Fruit fly (Drosophila melanogaster) whole organism, wandering third instar larva: ENCODE results near the gene CG9281.

Source experiments
- Abd-B ChIP-seq: fragments of >200 bp; optimal IDR thresholded peaks from 2 replicates; lab custom pipeline; 2017; ENCODE audit warnings: missing biosample characterization, missing genetic modification characterization
- CG32264 ChIP-seq: fragments of 200-800 bp; sonication (Bioruptor generic); optimal IDR thresholded peaks from 2 replicates; lab custom pipeline; 2016; ENCODE audit warnings: missing biosample characterization, missing genetic modification characterization
- CG9705 ChIP-seq: fragments of 200-800 bp; sonication (Bioruptor generic); optimal IDR thresholded peaks from 2 replicates; lab custom pipeline; 2018; ENCODE audit warnings: missing biosample characterization, mild to moderate bottlenecking, missing genetic modification characterization
- CrebA ChIP-seq: fragments of 200-800 bp; sonication (Bioruptor generic); optimal IDR thresholded peaks from 2 replicates; lab custom pipeline; 2016; ENCODE audit warnings: missing biosample characterization, mild to moderate bottlenecking, missing genetic modification characterization, borderline replicate concordance
- Dfd ChIP-seq: fragments of >200 bp; optimal IDR thresholded peaks from 2 replicates; lab custom pipeline; 2017; ENCODE audit warnings: missing biosample characterization, missing genetic modification characterization
- Dif ChIP-seq: fragments of 200-275, 200-300 bp; sonication (Bioruptor generic); optimal IDR thresholded peaks from 2 replicates; lab custom pipeline; 2018; ENCODE audit warnings: missing biosample characterization, missing genetic modification characterization; ENCODE audit not compliant: partially characterized antibody
- GATAd ChIP-seq: sonication (Bioruptor generic); optimal IDR thresholded peaks from 2 replicates; lab custom pipeline; 2016; ENCODE audit warnings: missing biosample characterization, missing genetic modification characterization
- HLH106 ChIP-seq: fragments of 200-800 bp; optimal IDR thresholded peaks from 3 replicates; lab custom pipeline; 2019; ENCODE audit warnings: missing biosample characterization, mild to moderate bottlenecking, missing genetic modification characterization, moderate library complexity
- Hnf4 ChIP-seq: fragments of 200-800 bp; sonication (Bioruptor generic); optimal IDR thresholded peaks from 2 replicates; lab custom pipeline; 2016; ENCODE audit warnings: missing biosample characterization, mild to moderate bottlenecking, missing genetic modification characterization
- Hr78 ChIP-seq: fragments of >200 bp; optimal IDR thresholded peaks from 2 replicates; lab custom pipeline; 2017; ENCODE audit warnings: missing biosample characterization, missing genetic modification characterization
- Hr83 ChIP-seq: fragments of 200-300 bp; sonication (Bioruptor generic); optimal IDR thresholded peaks from 2 replicates; lab custom pipeline; 2016; ENCODE audit warnings: missing biosample characterization, mild to moderate bottlenecking, missing genetic modification characterization, moderate library complexity; ENCODE audit not compliant: poor library complexity, severe bottlenecking
- Jra ChIP-seq: sonication (Bioruptor generic); optimal IDR thresholded peaks from 2 replicates; lab custom pipeline; 2016; ENCODE audit warnings: missing biosample characterization, missing genetic modification characterization
- Mio ChIP-seq: sonication (Bioruptor generic); optimal IDR thresholded peaks from 2 replicates; lab custom pipeline; 2016; ENCODE audit warnings: missing biosample characterization, missing genetic modification characterization
- Myc ChIP-seq: fragments of >200 bp; optimal IDR thresholded peaks from 2 replicates; lab custom pipeline; 2017
- N ChIP-seq: fragments of >200 bp; optimal IDR thresholded peaks from 2 replicates; lab custom pipeline; 2018; ENCODE audit warnings: missing biosample characterization, missing external identifiers, missing genetic modification characterization
- OdsH ChIP-seq: fragments of 200-800 bp; sonication (Bioruptor generic); optimal IDR thresholded peaks from 2 replicates; lab custom pipeline; 2016; ENCODE audit warnings: missing biosample characterization, mild to moderate bottlenecking, missing genetic modification characterization
- Rel ChIP-seq, 2 experiments: fragments of 200-800 bp; sonication (Bioruptor generic) in 1 of 2; optimal IDR thresholded peaks; 2 replicates in 1 of 2; 3 replicates in 1 of 2; lab custom pipeline; 2016 to 2019; ENCODE audit warnings: mild to moderate bottlenecking in 2 of 2, missing biosample characterization in 2 of 2, missing genetic modification characterization in 2 of 2, moderate library complexity in 1 of 2
- Sp1 ChIP-seq: fragments of 200-800 bp; sonication (Bioruptor generic); optimal IDR thresholded peaks from 3 replicates; lab custom pipeline; 2019; ENCODE audit warnings: missing biosample characterization, mild to moderate bottlenecking, missing genetic modification characterization, moderate library complexity
- Vsx2 ChIP-seq: fragments of 200-300, 225-300 bp; sonication (Bioruptor generic); optimal IDR thresholded peaks from 2 replicates; lab custom pipeline; 2018; ENCODE audit warnings: missing biosample characterization, missing genetic modification characterization; ENCODE audit not compliant: partially characterized antibody
- br ChIP-seq: fragments of 200-800 bp; sonication (Bioruptor generic); optimal IDR thresholded peaks from 2 replicates; lab custom pipeline; 2016; ENCODE audit warnings: missing biosample characterization, missing genetic modification characterization
- brk ChIP-seq: fragments of 200-800 bp; sonication (Bioruptor generic); optimal IDR thresholded peaks from 2 replicates; lab custom pipeline; 2016; ENCODE audit warnings: missing biosample characterization, mild to moderate bottlenecking, missing genetic modification characterization
- dl ChIP-seq, 2 experiments: fragments of 175-275, 200-275 bp in 1 of 2; fragments of 200-275 bp in 1 of 2; sonication (Bioruptor generic); optimal IDR thresholded peaks; lab custom pipeline; 2018; ENCODE audit warnings: mild to moderate bottlenecking in 2 of 2, missing biosample characterization in 2 of 2, missing genetic modification characterization in 2 of 2, moderate library complexity in 2 of 2; ENCODE audit not compliant: partially characterized antibody in 2 of 2, insufficient read depth in 1 of 2
- dmrt93B ChIP-seq: fragments of 200-800 bp; sonication (Bioruptor generic); optimal IDR thresholded peaks from 2 replicates; lab custom pipeline; 2018; ENCODE audit warnings: missing biosample characterization, mild to moderate bottlenecking, missing genetic modification characterization
- dsf ChIP-seq: sonication (Bioruptor generic); optimal IDR thresholded peaks from 2 replicates; lab custom pipeline; 2016; ENCODE audit warnings: missing biosample characterization, missing genetic modification characterization, borderline replicate concordance
- ey ChIP-seq: fragments of 200-800 bp; sonication (Bioruptor generic); optimal IDR thresholded peaks from 2 replicates; lab custom pipeline; 2016; ENCODE audit warnings: missing biosample characterization, missing genetic modification characterization
- foxo ChIP-seq, 2 experiments: fragments of 200-800 bp; sonication (Bioruptor generic); optimal IDR thresholded peaks; 2 replicates in 1 of 2; 3 replicates in 1 of 2; lab custom pipeline; 2016 to 2017; ENCODE audit warnings: missing biosample characterization in 2 of 2, missing genetic modification characterization in 2 of 2
- fru ChIP-seq: fragments of 200-800 bp; sonication (Bioruptor generic); optimal IDR thresholded peaks from 3 replicates; lab custom pipeline; 2016; ENCODE audit warnings: missing biosample characterization, mild to moderate bottlenecking, missing genetic modification characterization
- h ChIP-seq: fragments of 200-800 bp; sonication (Bioruptor generic); optimal IDR thresholded peaks from 3 replicates; lab custom pipeline; 2016; ENCODE audit warnings: missing biosample characterization, mild to moderate bottlenecking, missing genetic modification characterization
- jim ChIP-seq: fragments of 175-275, 200-325 bp; sonication (Bioruptor generic); optimal IDR thresholded peaks from 2 replicates; lab custom pipeline; 2016; ENCODE audit warnings: missing biosample characterization, mild to moderate bottlenecking, missing genetic modification characterization
- lola ChIP-seq: fragments of >200 bp; optimal IDR thresholded peaks from 2 replicates; lab custom pipeline; 2017; ENCODE audit warnings: missing biosample characterization, missing genetic modification characterization
- pan ChIP-seq: fragments of >200 bp; optimal IDR thresholded peaks from 2 replicates; lab custom pipeline; 2017
- psq ChIP-seq: fragments of 200-800 bp; sonication (Bioruptor generic); optimal IDR thresholded peaks from 3 replicates; lab custom pipeline; 2017; ENCODE audit warnings: missing biosample characterization, mild to moderate bottlenecking, missing genetic modification characterization, moderate library complexity
- rgr ChIP-seq: fragments of 200-800 bp; sonication (Bioruptor generic); optimal IDR thresholded peaks from 3 replicates; lab custom pipeline; 2016; ENCODE audit warnings: missing biosample characterization, mild to moderate bottlenecking, missing genetic modification characterization
- sage ChIP-seq: fragments of 200-800 bp; sonication (Bioruptor generic); optimal IDR thresholded peaks from 2 replicates; lab custom pipeline; 2016; ENCODE audit warnings: missing biosample characterization, mild to moderate bottlenecking, missing genetic modification characterization
- sv ChIP-seq: fragments of 200-800 bp; sonication (Bioruptor generic); optimal IDR thresholded peaks from 3 replicates; lab custom pipeline; 2016; ENCODE audit warnings: missing biosample characterization, missing genetic modification characterization
- tai ChIP-seq: sonication (Bioruptor generic); optimal IDR thresholded peaks from 2 replicates; lab custom pipeline; 2016; ENCODE audit warnings: missing biosample characterization, missing genetic modification characterization
- usp ChIP-seq: fragments of >200 bp; optimal IDR thresholded peaks from 2 replicates; lab custom pipeline; 2017; ENCODE audit warnings: missing biosample characterization, missing genetic modification characterization
- woc ChIP-seq: sonication (Bioruptor generic); optimal IDR thresholded peaks from 2 replicates; lab custom pipeline; 2016; ENCODE audit warnings: missing biosample characterization, mild to moderate bottlenecking, missing genetic modification characterization

The CG9281 gene

DNA sequence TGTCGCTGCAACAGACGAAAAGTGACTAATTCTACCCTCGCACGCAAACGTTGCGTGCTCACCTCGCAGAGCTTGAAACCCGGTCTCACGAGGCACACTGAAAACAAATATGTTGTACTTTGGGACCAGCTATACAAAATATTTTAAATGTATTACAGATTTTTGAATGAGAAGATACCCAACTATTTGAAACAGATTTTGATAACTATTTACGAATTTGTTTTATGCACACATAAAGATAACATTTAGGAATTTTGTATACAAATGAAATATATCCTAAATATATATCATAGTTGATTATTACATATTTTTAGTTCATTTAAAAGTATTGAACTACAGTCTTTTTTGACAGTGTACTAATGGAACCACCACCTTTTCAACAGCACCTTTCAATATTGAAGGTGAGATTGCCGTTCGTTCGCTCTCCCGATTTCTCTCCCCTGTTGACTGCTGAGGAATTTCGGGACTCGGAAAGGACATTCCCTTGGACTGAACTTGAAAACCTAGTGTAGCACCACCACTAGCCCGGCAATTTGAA lies 39.2 kb downstream of the CG9281 start, which contains the start of gene CG15646:
CG15646 (minus strand) TSS at position 4 of the 538 bp plus-strand sequence.
- TF ChIP-seq woc (GFP tag; lab: Kevin White, UChicago) (peak; percentile 30), foxo (GFP tag; optimal IDR thresholded peaks at IDR 0.05; lab: Kevin White, UChicago) (peak in 1 of 2 experiments; percentile 87), h (GFP tag; lab: Kevin White, UChicago) (peak; percentile 75), N (no peak), br (peak; percentile 9), tai (GFP tag; lab: Kevin White, UChicago) (peak; percentile 41), Abd-B (GFP tag; lab: Kevin White, UChicago) (no peak), rgr (GFP tag; lab: Kevin White, UChicago) (peak; percentile 78), CG9705 (GFP tag; lab: Kevin White, UChicago) (peak; percentile 58), Rel (GFP tag; optimal IDR thresholded peaks at IDR 0.05; lab: Kevin White, UChicago) (peak; percentile 2), Rel (tag; optimal IDR thresholded peaks at IDR 0.05; lab: Kevin White, UChicago) (no peak), Sp1 (GFP tag; lab: Kevin White, UChicago) (peak; percentile 88), CrebA (GFP tag; lab: Kevin White, UChicago) (no peak), Vsx2 (no peak), dmrt93B (GFP tag; lab: Kevin White, UChicago) (peak; percentile 64), Hr78 (GFP tag; lab: Kevin White, UChicago) (no peak), Hnf4 (GFP tag; lab: Kevin White, UChicago) (peak; percentile 34), OdsH (peak; percentile 79), HLH106 (tag; lab: Kevin White, UChicago) (peak; percentile 91), fru (GFP tag; lab: Kevin White, UChicago) (peak; percentile 77), jim (GFP tag; lab: Kevin White, UChicago) (no peak), brk (GFP tag; lab: Kevin White, UChicago) (peak; percentile 45), dl (GFP tag; optimal IDR thresholded peaks at IDR 0.05; lab: Kevin White, UChicago; ENCODE audit: insufficient read depth in 1 of 2, partially characterized antibody in 2 of 2) (no peak), psq (peak; percentile 66), dsf (no peak), sv (GFP tag; lab: Kevin White, UChicago) (peak; percentile 28), pan (lab: Kevin White, UChicago) (no peak), Mio (no peak), Hr83 (no peak), sage (peak; percentile 1), GATAd (no peak), Dif (GFP tag; lab: Kevin White, UChicago) (no peak), CG32264 (GFP tag; lab: Kevin White, UChicago) (no peak), Jra (no peak), lola (GFP tag; lab: Kevin White, UChicago) (no peak), Myc (lab: Kevin White, UChicago) (no peak), ey (GFP tag; lab: Kevin White, UChicago) (peak; percentile 28), usp (GFP tag; lab: Kevin White, UChicago) (no peak), Dfd (GFP tag; lab: Kevin White, UChicago) (no peak)

DNA sequence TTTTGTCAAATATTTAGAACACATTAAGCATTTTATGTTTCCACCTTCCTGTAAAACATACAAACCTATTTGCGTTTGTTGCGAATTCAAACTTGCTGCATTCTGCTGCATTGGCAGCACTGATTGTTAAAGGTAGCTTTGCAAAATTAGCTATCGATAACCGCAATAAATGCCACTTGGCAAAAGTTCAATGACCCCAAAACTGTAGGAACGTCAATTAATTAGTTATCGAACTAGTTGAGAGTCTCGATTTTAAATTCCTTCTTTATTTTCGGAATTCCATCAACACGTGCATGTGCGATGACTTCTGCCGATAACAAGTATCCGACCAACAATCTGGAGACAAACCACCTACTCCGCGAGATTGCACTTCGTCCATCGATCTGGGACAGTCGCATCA lies 48.1 kb downstream of the CG9281 start, which contains the start of gene CG8119:
CG8119 (plus strand) TSS at position 301 of the 400 bp plus-strand sequence.
- no peak for TF ChIP-seq OdsH
- no peak for TF ChIP-seq dl (GFP tag; optimal IDR thresholded peaks at IDR 0.05; lab: Kevin White, UChicago; ENCODE audit: insufficient read depth in 1 of 2, partially characterized antibody in 2 of 2)
